Fruit fly (Drosophila melanogaster) S2 (cell line): Measurements from ENCODE around the gene CG13640.

Source experiments
- CG8478 ChIP-seq: fragments of >200 bp; optimal IDR thresholded peaks from 2 replicates; lab custom pipeline; 2018
- CTCF ChIP-seq, 2 experiments: fragments of >200 bp; optimal IDR thresholded peaks; 2 replicates each; lab custom pipeline; 2018

DNA sequence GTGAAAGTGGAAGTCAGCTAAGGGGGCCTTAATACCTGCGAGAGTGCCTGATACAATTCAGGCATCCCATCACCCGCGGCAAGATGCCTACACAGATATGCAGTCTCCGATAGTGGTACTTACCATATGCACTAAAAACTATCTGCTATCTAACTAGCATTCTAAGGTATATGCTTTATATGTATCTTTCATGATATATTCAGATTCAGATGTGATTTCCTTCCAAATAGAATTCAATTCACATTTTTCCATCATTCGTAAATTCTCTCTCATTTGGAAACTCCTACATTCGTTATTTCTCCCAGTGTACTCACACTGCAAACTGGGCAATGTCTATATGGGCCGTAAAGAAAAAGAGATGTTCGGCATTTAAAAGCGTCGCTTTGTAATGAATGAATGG, 24.5 kb upstream of the CG13640 start:
- TF ChIP-seq CTCF (optimal IDR thresholded peaks at IDR 0.05; lab: Kevin White, UChicago) (no peak), CG8478 (lab: Kevin White, UChicago) (no peak)
